Worm (Caenorhabditis elegans): ENCODE results near the gene C04C3.14.
"Not testable (repeated sequence)": the region's sequence is repeated elsewhere in the genome, so short reads cannot be mapped to it uniquely, and the experiment has no call there.

- not testable (repeated sequence) for TF ChIP-seq dpl-1 (GFP tag; optimal IDR thresholded peaks at IDR 0.05); aly-2 (tag; optimal IDR thresholded peaks at IDR 0.05); nhr-237 (tag; optimal IDR thresholded peaks at IDR 0.05); ceh-88 (GFP tag; IDR thresholded peaks at IDR 0.05); zag-1 (tag; optimal IDR thresholded peaks at IDR 0.05); ceh-90 (tag; optimal IDR thresholded peaks at IDR 0.05); unc-62 (GFP tag; optimal IDR thresholded peaks at IDR 0.05); egl-27 (tag; optimal IDR thresholded peaks at IDR 0.05); ama-1 (optimal IDR thresholded peaks at IDR 0.05); nhr-85 (tag); nhr-28 (tag; optimal IDR thresholded peaks at IDR 0.05); ztf-4 (tag; optimal IDR thresholded peaks at IDR 0.05); C34B4.2 (tag; optimal IDR thresholded peaks at IDR 0.05)
Observed at ce11 chrIV:3433387-3433786, 37.7 kb downstream of the C04C3.14 start, which contains the start of gene C04C3.7.
